Fruit fly (Drosophila melanogaster) whole organism, prepupa: ENCODE results near the gene gny.

Experiments used
- Blimp-1 ChIP-seq: fragments of 200-800 bp; sonication (Bioruptor generic); optimal IDR thresholded peaks from 3 replicates; lab custom pipeline; 2017; ENCODE audit warnings: missing biosample characterization, missing genetic modification characterization, mild to moderate bottlenecking, moderate library complexity, missing genetic modification reagents
- CG10669 ChIP-seq: fragments of 200-800 bp; sonication (Bioruptor generic); optimal IDR thresholded peaks from 3 replicates; lab custom pipeline; 2018; ENCODE audit warnings: missing biosample characterization, mild to moderate bottlenecking, missing genetic modification characterization, moderate library complexity
- CG11294 ChIP-seq: fragments of 200-800 bp; sonication (Bioruptor generic); IDR thresholded peaks from 2 replicates; pipeline ENCODE4 v1.3.6; 2022; ENCODE audit warnings: missing biosample characterization, missing genetic modification characterization
- CG11762 ChIP-seq: fragments of 200-800 bp; sonication (Bioruptor generic); optimal IDR thresholded peaks from 3 replicates; lab custom pipeline; 2016; ENCODE audit warnings: missing biosample characterization, missing genetic modification characterization; ENCODE audit not compliant: insufficient read depth
- CG11902 ChIP-seq: fragments of 200-800 bp; sonication (Bioruptor generic); optimal IDR thresholded peaks from 3 replicates; lab custom pipeline; 2016; ENCODE audit warnings: missing biosample characterization, missing genetic modification characterization
- CG1621 ChIP-seq: fragments of 200-800 bp; sonication (Bioruptor generic); optimal IDR thresholded peaks from 3 replicates; lab custom pipeline; 2018; ENCODE audit warnings: missing biosample characterization, mild to moderate bottlenecking, missing genetic modification characterization
- CG16779 ChIP-seq: fragments of 200-800 bp; sonication (Bioruptor generic); optimal IDR thresholded peaks from 3 replicates; lab custom pipeline; 2017; ENCODE audit warnings: missing biosample characterization, mild to moderate bottlenecking, missing genetic modification characterization
- CG3032 ChIP-seq: fragments of 200-800 bp; optimal IDR thresholded peaks from 2 replicates; lab custom pipeline; 2019; ENCODE audit warnings: missing biosample characterization, mild to moderate bottlenecking, missing genetic modification characterization, moderate library complexity
- CG31627 ChIP-seq: fragments of 200-800 bp; sonication (Bioruptor generic); optimal IDR thresholded peaks from 3 replicates; lab custom pipeline; 2016; ENCODE audit warnings: missing biosample characterization, missing genetic modification characterization
- CG32006 ChIP-seq: fragments of 200-800 bp; sonication (Bioruptor generic); optimal IDR thresholded peaks from 3 replicates; lab custom pipeline; 2017; ENCODE audit warnings: missing biosample characterization, mild to moderate bottlenecking, missing genetic modification characterization
- CG34406 ChIP-seq: fragments of 200-800 bp; sonication (Bioruptor generic); optimal IDR thresholded peaks from 3 replicates; lab custom pipeline; 2016; ENCODE audit warnings: missing biosample characterization, missing genetic modification characterization
- CG3919 ChIP-seq: fragments of 200-800 bp; sonication (Bioruptor generic); optimal IDR thresholded peaks from 3 replicates; lab custom pipeline; 2016; ENCODE audit warnings: missing biosample characterization, missing genetic modification characterization
- CG4318 ChIP-seq: fragments of 200-800 bp; sonication (Bioruptor generic); optimal IDR thresholded peaks from 3 replicates; lab custom pipeline; 2017; ENCODE audit warnings: missing biosample characterization, mild to moderate bottlenecking, missing genetic modification characterization
- CG6163 ChIP-seq: fragments of 200-800 bp; sonication (Bioruptor generic); IDR thresholded peaks from 3 replicates; pipeline ENCODE4 v1.3.6; 2022; ENCODE audit warnings: missing biosample characterization, missing genetic modification characterization
- CG6276 ChIP-seq: fragments of 200-800 bp; sonication (Bioruptor generic); optimal IDR thresholded peaks from 2 replicates; lab custom pipeline; 2017; ENCODE audit warnings: missing biosample characterization, mild to moderate bottlenecking, missing genetic modification characterization
- CG6808 ChIP-seq: fragments of 200-800 bp; sonication (Bioruptor generic); optimal IDR thresholded peaks from 3 replicates; lab custom pipeline; 2017; ENCODE audit warnings: missing biosample characterization, missing genetic modification characterization, mild to moderate bottlenecking, moderate library complexity, missing genetic modification reagents
- CG6854 ChIP-seq: fragments of 200-800 bp; sonication (Bioruptor generic); optimal IDR thresholded peaks from 2 replicates; lab custom pipeline; 2017; ENCODE audit warnings: missing biosample characterization, mild to moderate bottlenecking, missing genetic modification characterization
- CG8319 ChIP-seq: fragments of 200-800 bp; sonication (Bioruptor generic); optimal IDR thresholded peaks from 3 replicates; lab custom pipeline; 2016; ENCODE audit warnings: missing biosample characterization, missing genetic modification characterization
- CG8632 ChIP-seq: fragments of 200-800 bp; sonication (Bioruptor generic); optimal IDR thresholded peaks from 3 replicates; lab custom pipeline; 2016; ENCODE audit warnings: missing biosample characterization, missing genetic modification characterization
- Eip75B ChIP-seq: fragments of 200-800 bp; sonication (Bioruptor generic); optimal IDR thresholded peaks from 3 replicates; lab custom pipeline; 2016; ENCODE audit warnings: missing biosample characterization, missing genetic modification characterization
- Eip93F ChIP-seq: fragments of 200-800 bp; sonication (Bioruptor generic); optimal IDR thresholded peaks from 2 replicates; lab custom pipeline; 2016; ENCODE audit warnings: missing biosample characterization, mild to moderate bottlenecking, missing genetic modification characterization
- Ets21C ChIP-seq: fragments of 200-800 bp; sonication (Bioruptor generic); optimal IDR thresholded peaks from 3 replicates; lab custom pipeline; 2016; ENCODE audit warnings: missing biosample characterization, missing genetic modification characterization
- Ets96B ChIP-seq: fragments of 200-800 bp; optimal IDR thresholded peaks from 2 replicates; lab custom pipeline; 2019; ENCODE audit warnings: missing biosample characterization, mild to moderate bottlenecking, missing genetic modification characterization, moderate library complexity
- Hr38 ChIP-seq: sonication (Bioruptor generic); optimal IDR thresholded peaks from 2 replicates; lab custom pipeline; 2016; ENCODE audit warnings: missing biosample characterization, missing genetic modification characterization
- Hr39 ChIP-seq: fragments of 200-800 bp; sonication (Bioruptor generic); optimal IDR thresholded peaks from 2 replicates; lab custom pipeline; 2016; ENCODE audit warnings: missing biosample characterization, missing genetic modification characterization
- Hr4 ChIP-seq: fragments of 200-800 bp; sonication (Bioruptor generic); optimal IDR thresholded peaks from 3 replicates; lab custom pipeline; 2016; ENCODE audit warnings: missing biosample characterization, missing genetic modification characterization
- Lpt ChIP-seq: fragments of 200-800 bp; sonication (Bioruptor generic); optimal IDR thresholded peaks from 3 replicates; lab custom pipeline; 2016; ENCODE audit warnings: missing biosample characterization, missing genetic modification characterization
- OdsH ChIP-seq: fragments of 200-800 bp; sonication (Bioruptor generic); optimal IDR thresholded peaks from 3 replicates; lab custom pipeline; 2016; ENCODE audit warnings: missing biosample characterization, missing genetic modification characterization
- Smox ChIP-seq: fragments of 200-800 bp; sonication (Bioruptor generic); optimal IDR thresholded peaks from 3 replicates; lab custom pipeline; 2016; ENCODE audit warnings: missing biosample characterization, missing genetic modification characterization
- Sox102F ChIP-seq: fragments of 200-800 bp; sonication (Bioruptor generic); optimal IDR thresholded peaks from 2 replicates; lab custom pipeline; 2016; ENCODE audit warnings: missing biosample characterization, mild to moderate bottlenecking, missing genetic modification characterization
- Sox14 ChIP-seq: fragments of 200-800 bp; sonication (Bioruptor generic); optimal IDR thresholded peaks from 3 replicates; lab custom pipeline; 2016; ENCODE audit warnings: missing biosample characterization, missing genetic modification characterization
- Sox15 ChIP-seq: fragments of 200-800 bp; sonication (Bioruptor generic); optimal IDR thresholded peaks from 3 replicates; lab custom pipeline; 2016; ENCODE audit warnings: missing biosample characterization, missing genetic modification characterization
- achi ChIP-seq: fragments of 200-800 bp; sonication (Bioruptor generic); optimal IDR thresholded peaks from 3 replicates; lab custom pipeline; 2016; ENCODE audit warnings: missing biosample characterization, missing genetic modification characterization
- cyc ChIP-seq: fragments of 200-800 bp; sonication (Bioruptor generic); optimal IDR thresholded peaks from 3 replicates; lab custom pipeline; 2016; ENCODE audit warnings: missing biosample characterization, missing genetic modification characterization
- dac ChIP-seq: fragments of 200-800 bp; sonication (Bioruptor generic); optimal IDR thresholded peaks from 2 replicates; lab custom pipeline; 2017; ENCODE audit warnings: missing biosample characterization, mild to moderate bottlenecking, missing genetic modification characterization
- dsx ChIP-seq: fragments of 200-800 bp; optimal IDR thresholded peaks from 3 replicates; lab custom pipeline; 2019; ENCODE audit warnings: missing biosample characterization, mild to moderate bottlenecking, missing genetic modification characterization, moderate library complexity; ENCODE audit not compliant: poor library complexity, severe bottlenecking
- eg ChIP-seq: fragments of 200-800 bp; sonication (Bioruptor generic); IDR thresholded peaks from 3 replicates; pipeline ENCODE4 v1.3.6; 2022; ENCODE audit warnings: missing biosample characterization, missing genetic modification characterization
- esn ChIP-seq: fragments of 200-800 bp; sonication (Bioruptor generic); optimal IDR thresholded peaks from 2 replicates; lab custom pipeline; 2016; ENCODE audit warnings: missing biosample characterization, mild to moderate bottlenecking, missing genetic modification characterization, moderate library complexity
- fd59A ChIP-seq: fragments of 200-800 bp; sonication (Bioruptor generic); optimal IDR thresholded peaks from 2 replicates; lab custom pipeline; 2017; ENCODE audit warnings: missing biosample characterization, mild to moderate bottlenecking, missing genetic modification characterization, missing genetic modification reagents
- fd85E ChIP-seq: fragments of 200-800 bp; sonication (Bioruptor generic); optimal IDR thresholded peaks from 3 replicates; lab custom pipeline; 2016; ENCODE audit warnings: missing biosample characterization, missing genetic modification characterization
- fkh ChIP-seq: fragments of 200-800 bp; sonication (Bioruptor generic); optimal IDR thresholded peaks from 3 replicates; lab custom pipeline; 2017; ENCODE audit warnings: missing biosample characterization, mild to moderate bottlenecking, missing genetic modification characterization, moderate library complexity
- net ChIP-seq: fragments of 200-800 bp; sonication (Bioruptor generic); optimal IDR thresholded peaks from 3 replicates; lab custom pipeline; 2016; ENCODE audit warnings: missing biosample characterization, missing genetic modification characterization
- pdm3 ChIP-seq: fragments of 200-800 bp; sonication (Bioruptor generic); optimal IDR thresholded peaks from 3 replicates; lab custom pipeline; 2016; ENCODE audit warnings: missing biosample characterization, missing genetic modification characterization
- salr ChIP-seq, 2 experiments: fragments of 200-800 bp; sonication (Bioruptor generic); optimal IDR thresholded peaks; 3 replicates each; lab custom pipeline; 2016 to 2018; ENCODE audit warnings: missing biosample characterization in 2 of 2, missing genetic modification characterization in 2 of 2, mild to moderate bottlenecking in 1 of 2
- spab ChIP-seq: fragments of 200-800 bp; sonication (Bioruptor generic); optimal IDR thresholded peaks from 2 replicates; lab custom pipeline; 2017; ENCODE audit warnings: missing biosample characterization, mild to moderate bottlenecking, missing genetic modification characterization, missing genetic modification reagents
- ss ChIP-seq, 2 experiments: fragments of 200-800 bp; sonication (Bioruptor generic); optimal IDR thresholded peaks; 2 replicates in 1 of 2; 3 replicates in 1 of 2; lab custom pipeline; 2017 to 2018; ENCODE audit warnings: mild to moderate bottlenecking in 2 of 2, missing biosample characterization in 2 of 2, missing genetic modification characterization in 2 of 2, moderate library complexity in 1 of 2
- svp ChIP-seq: fragments of 200-800 bp; sonication (Bioruptor generic); peaks from one replicate; lab custom pipeline; 2016; ENCODE audit warnings: missing biosample characterization, missing genetic modification characterization
- vri ChIP-seq: fragments of 200-800 bp; sonication (Bioruptor generic); optimal IDR thresholded peaks from 3 replicates; lab custom pipeline; 2016; ENCODE audit warnings: missing biosample characterization, mild to moderate bottlenecking, missing genetic modification characterization

Gene gny

dm6 chr2L:10381890-10382450, 2.1 kb downstream of the gny start, which contains the start of gene CG5096 (continued):
- TF ChIP-seq CG16779 (tag; lab: Kevin White, UChicago) (no peak), Lpt (no peak), CG6808 (GFP tag; lab: Kevin White, UChicago) (no peak), Sox15 (GFP tag; lab: Kevin White, UChicago) (no peak), CG6163 (GFP tag; lab: Robert Waterston, UW) (no peak), eg (no peak), vri (no peak), fd85E (no peak), Hr38 (no peak), Smox (GFP tag; lab: Kevin White, UChicago) (no peak), Sox102F (GFP tag; lab: Kevin White, UChicago) (no peak), CG31627 (peak; percentile 59), Sox14 (peak; percentile 63), fkh (GFP tag; lab: Kevin White, UChicago) (peak; percentile 33), pdm3 (GFP tag; lab: Kevin White, UChicago) (no peak), svp (GFP tag; lab: Kevin White, UChicago) (no peak), Blimp-1 (GFP tag; lab: Kevin White, UChicago) (no peak), CG6276 (GFP tag; lab: Kevin White, UChicago) (no peak), Hr39 (GFP tag; lab: Kevin White, UChicago) (no peak), salr (GFP tag; optimal IDR thresholded peaks at IDR 0.05; lab: Kevin White, UChicago) (no peak), CG34406 (GFP tag; lab: Kevin White, UChicago) (peak; percentile 73), Hr4 (GFP tag; lab: Kevin White, UChicago) (peak; percentile 54), fd59A (GFP tag; lab: Kevin White, UChicago) (no peak), CG8319 (GFP tag; lab: Kevin White, UChicago) (peak; percentile 36), Eip75B (peak; percentile 72), CG10669 (GFP tag; lab: Kevin White, UChicago) (peak; percentile 51), cyc (GFP tag; lab: Kevin White, UChicago) (peak; percentile 64), spab (GFP tag; lab: Kevin White, UChicago) (no peak)

DNA sequence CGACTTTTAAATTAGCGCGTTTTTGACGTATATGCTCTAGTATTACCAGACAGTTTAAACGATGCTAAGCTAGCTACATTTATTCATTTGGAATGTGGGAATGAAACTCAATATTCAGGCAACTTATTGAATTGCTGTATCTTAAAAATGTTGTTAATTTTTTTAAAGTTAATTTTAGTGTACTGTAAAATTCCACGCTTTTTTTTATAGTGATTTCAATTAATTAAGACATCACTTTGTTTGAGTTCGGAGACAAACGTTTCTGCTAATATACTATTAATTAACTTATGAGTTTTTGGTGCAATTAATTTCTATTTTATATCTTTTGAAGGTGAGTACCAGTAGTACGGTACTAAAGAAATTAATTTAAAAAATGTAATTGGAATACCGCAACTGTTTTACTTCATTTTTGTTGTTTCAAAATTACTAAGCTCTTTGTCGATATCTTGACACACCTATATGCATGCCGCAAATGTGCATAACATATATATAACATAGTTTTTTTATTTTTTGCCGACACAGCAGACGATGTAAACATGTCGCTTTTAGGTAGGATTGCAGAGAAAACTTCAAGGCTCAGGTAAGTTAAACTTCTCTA, 6.4 kb downstream of the gny start, which contains the start of the genes Cdk1 and mRpS7:
Gene Cdk1 (minus strand): TSS at position 55 of the 598 bp plus-strand sequence.
Gene mRpS7 (plus strand): TSS at position 455 of the 598 bp plus-strand sequence.
- TF ChIP-seq CG16779 (tag; lab: Kevin White, UChicago) (no peak), CG32006 (no peak), CG10669 (GFP tag; lab: Kevin White, UChicago) (peak; percentile 67), Sox14 (peak; percentile 74), CG4318 (GFP tag; lab: Kevin White, UChicago) (peak; percentile 57), CG11294 (no peak; the same call in 1 of the 2 replicates), CG34406 (GFP tag; lab: Kevin White, UChicago) (peak; percentile 55), dsx (GFP tag; lab: Kevin White, UChicago) (peak; percentile 57), ss (GFP tag; optimal IDR thresholded peaks at IDR 0.05; lab: Kevin White, UChicago) (peak in 1 of 2 experiments; percentile 68), achi (peak; percentile 63), Blimp-1 (GFP tag; lab: Kevin White, UChicago) (no peak), Eip93F (no peak), CG3032 (tag; lab: Kevin White, UChicago) (peak; percentile 71), dac (GFP tag; lab: Kevin White, UChicago) (peak; percentile 28), net (GFP tag; lab: Kevin White, UChicago) (no peak), CG3919 (GFP tag; lab: Kevin White, UChicago) (no peak), CG8632 (GFP tag; lab: Kevin White, UChicago) (peak; percentile 51), CG11762 (GFP tag; lab: Kevin White, UChicago) (peak; percentile 44), CG1621 (no peak), CG6854 (GFP tag; lab: Kevin White, UChicago) (no peak), Sox102F (GFP tag; lab: Kevin White, UChicago) (no peak), CG11902 (GFP tag; lab: Kevin White, UChicago) (peak; percentile 56), OdsH (GFP tag; lab: Kevin White, UChicago) (peak; percentile 78), CG8319 (GFP tag; lab: Kevin White, UChicago) (no peak), Smox (GFP tag; lab: Kevin White, UChicago) (peak; percentile 74), esn (peak; percentile 77), spab (GFP tag; lab: Kevin White, UChicago) (no peak), CG31627 (peak; percentile 74), Hr4 (GFP tag; lab: Kevin White, UChicago) (peak; percentile 73), Ets21C (GFP tag; lab: Kevin White, UChicago) (peak; percentile 59), Ets96B (tag; lab: Kevin White, UChicago) (peak; percentile 68)
